Worm (Caenorhabditis elegans): Measurements from ENCODE around the gene K08E5.1.

K08E5.1 gene

DNA sequence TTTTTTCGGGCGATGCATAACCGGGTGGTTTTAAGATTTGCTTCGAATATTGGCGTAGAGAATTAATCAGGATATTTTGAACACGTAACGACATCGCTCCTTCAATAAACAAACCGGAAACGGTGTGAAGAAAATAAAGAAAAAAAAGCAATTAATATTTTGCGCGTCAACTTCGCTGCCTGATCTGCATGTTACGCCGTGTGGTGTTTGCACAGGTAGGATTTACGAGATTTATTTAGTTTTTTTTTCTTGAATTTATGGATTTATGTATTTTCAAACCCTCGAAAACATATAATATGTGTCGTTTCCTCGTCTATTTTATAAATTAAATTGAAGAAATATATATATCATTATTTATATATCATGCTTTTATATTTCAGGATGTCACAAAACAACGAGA lies 31.9 kb downstream of the K08E5.1 start, which contains the start of the genes ZK1128.1 and mett-10:
TSS of gene ZK1128.1 (minus strand) at position 99 of the 400 bp plus-strand sequence.
TSS of gene mett-10 (plus strand) at position 375 of the 400 bp plus-strand sequence.
- TF ChIP-seq unc-42 (tag; optimal IDR thresholded peaks at IDR 0.05), result peak; percentile 13
- no peak for TF ChIP-seq ceh-30 (tag; optimal IDR thresholded peaks at IDR 0.05)

ce11 chrIII:10112958-10113357 lies 33.6 kb downstream of the K08E5.1 start, which contains the start of gene vps-29:
Gene vps-29 (minus strand): TSS chrIII:10113058.
- TF ChIP-seq pqm-1 (tag; optimal IDR thresholded peaks at IDR 0.05) (no peak), nfya-1 (tag; optimal IDR thresholded peaks at IDR 0.05) (no peak), pat-9 (tag; optimal IDR thresholded peaks at IDR 0.05) (no peak), pag-3 (tag; optimal IDR thresholded peaks at IDR 0.05; ENCODE audit: borderline replicate concordance) (no peak)

ce11 chrIII:10108995-10109394 lies 37.6 kb downstream of the K08E5.1 start, which contains the start of gene T16H12.9:
Gene T16H12.9 (plus strand): TSS chrIII:10109295.
- no peak for TF ChIP-seq hlh-6 (tag; optimal IDR thresholded peaks at IDR 0.05)
- no peak for TF ChIP-seq sdc-2 (tag; optimal IDR thresholded peaks at IDR 0.05)
- TF ChIP-seq sox-2 (GFP tag; IDR thresholded peaks at IDR 0.05), result no peak
- no peak for TF ChIP-seq dmd-4 (tag; optimal IDR thresholded peaks at IDR 0.05; ENCODE audit: borderline replicate concordance)
- TF ChIP-seq madf-2 (tag; optimal IDR thresholded peaks at IDR 0.05), result no peak
- no peak for TF ChIP-seq syd-9 (tag; optimal IDR thresholded peaks at IDR 0.05)
- TF ChIP-seq C08G9.2 (tag; optimal IDR thresholded peaks at IDR 0.05), result no peak
- no peak for TF ChIP-seq hlh-30 (tag; optimal IDR thresholded peaks at IDR 0.05; ENCODE audit: insufficient read depth)
- no peak for TF ChIP-seq fkh-10 (GFP tag; optimal IDR thresholded peaks at IDR 0.05)
- TF ChIP-seq ceh-22 (tag; optimal IDR thresholded peaks at IDR 0.05), result no peak
- TF ChIP-seq pros-1 (tag; optimal IDR thresholded peaks at IDR 0.05), result no peak
- no peak for TF ChIP-seq ceh-2 (tag; optimal IDR thresholded peaks at IDR 0.05)
- TF ChIP-seq che-1 (tag; optimal IDR thresholded peaks at IDR 0.05), result no peak
- no peak for TF ChIP-seq unc-42 (tag; optimal IDR thresholded peaks at IDR 0.05)
- no peak for TF ChIP-seq ceh-9 (tag; optimal IDR thresholded peaks at IDR 0.05)
- TF ChIP-seq lin-11 (tag; optimal IDR thresholded peaks at IDR 0.05), result no peak

- no peak for TF ChIP-seq unc-86 (tag; optimal IDR thresholded peaks at IDR 0.05)
- no peak for TF ChIP-seq odd-2 (tag; optimal IDR thresholded peaks at IDR 0.05)
- TF ChIP-seq madf-2 (tag; optimal IDR thresholded peaks at IDR 0.05), result no peak
- TF ChIP-seq rnt-1 (tag; optimal IDR thresholded peaks at IDR 0.05), result no peak
- TF ChIP-seq fkh-6 (tag; optimal IDR thresholded peaks at IDR 0.05), result no peak
- TF ChIP-seq hlh-8 (tag; optimal IDR thresholded peaks at IDR 0.05), result no peak
- no peak for TF ChIP-seq dmd-4 (tag; optimal IDR thresholded peaks at IDR 0.05; ENCODE audit: borderline replicate concordance)
- TF ChIP-seq elt-4 (tag; optimal IDR thresholded peaks at IDR 0.05), result no peak
- TF ChIP-seq ceh-14 (tag; optimal IDR thresholded peaks at IDR 0.05), result no peak
- no peak for TF ChIP-seq ceh-30 (tag; optimal IDR thresholded peaks at IDR 0.05)
These were observed 40.2 kb downstream of the K08E5.1 start, which contains the start of gene srt-55 for ce11 chrIII:10106390-10106789. Gene srt-55 (minus strand): TSS chrIII:10106490.

- TF ChIP-seq ets-4 (tag; optimal IDR thresholded peaks at IDR 0.05) (no peak), C38D4.7 (GFP tag; optimal IDR thresholded peaks at IDR 0.05) (no peak), ceh-18 (tag; optimal IDR thresholded peaks at IDR 0.05) (no peak), nhr-11 (tag; optimal IDR thresholded peaks at IDR 0.05) (no peak), C08G9.2 (tag; optimal IDR thresholded peaks at IDR 0.05) (no peak), unc-3 (GFP tag; conservative IDR thresholded peaks at IDR 0.05) (no peak), unc-3 (tag; optimal IDR thresholded peaks at IDR 0.05) (no peak), fax-1 (tag; optimal IDR thresholded peaks at IDR 0.05) (no peak), sox-4 (tag; optimal IDR thresholded peaks at IDR 0.05) (no peak), pros-1 (tag; optimal IDR thresholded peaks at IDR 0.05) (no peak), ref-2 (tag; optimal IDR thresholded peaks at IDR 0.05) (no peak), ceh-14 (tag; optimal IDR thresholded peaks at IDR 0.05) (no peak), ama-1 (optimal IDR thresholded peaks at IDR 0.05) (no peak), sox-2 (GFP tag; IDR thresholded peaks at IDR 0.05) (no peak), hlh-8 (tag; optimal IDR thresholded peaks at IDR 0.05) (no peak), pha-4 (tag; optimal IDR thresholded peaks at IDR 0.05) (no peak), mec-3 (tag; optimal IDR thresholded peaks at IDR 0.05; ENCODE audit: borderline replicate concordance) (no peak)
These were observed 45.2 kb downstream of the K08E5.1 start, which contains the start of gene kel-10 for ce11 chrIII:10101352-10101751. Gene kel-10 (minus strand): TSS chrIII:10101452.
